Worm (Caenorhabditis elegans): Measurements from ENCODE around the gene K01A6.5.

DNA sequence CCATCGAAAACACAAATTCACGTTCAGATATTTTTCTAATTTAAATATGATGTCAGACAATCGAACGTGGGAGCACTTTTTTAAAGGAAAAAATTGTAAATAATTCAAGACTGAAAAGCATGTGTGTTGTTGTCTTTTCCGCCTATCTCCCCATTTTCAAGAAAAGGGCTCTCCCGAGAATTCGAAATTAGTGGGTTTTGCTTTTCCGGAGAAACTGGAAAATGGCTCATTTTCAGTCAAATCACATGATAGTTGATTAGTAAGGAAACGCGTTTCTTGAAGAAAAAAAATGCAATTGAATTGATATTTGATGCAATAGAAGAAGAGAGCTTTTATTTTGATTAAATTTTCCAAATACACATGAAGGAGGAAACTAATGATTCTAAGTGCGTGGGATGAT is 17.3 kb downstream of the K01A6.5 start:
- TF ChIP-seq klf-2 (GFP tag; conservative IDR thresholded peaks at IDR 0.05) (no peak), ref-1 (GFP tag; conservative IDR thresholded peaks at IDR 0.05) (no peak)

Data from whole organism, midembryonic.